Fruit fly (Drosophila melanogaster): Measurements from ENCODE around the gene Gsc.

DNA sequence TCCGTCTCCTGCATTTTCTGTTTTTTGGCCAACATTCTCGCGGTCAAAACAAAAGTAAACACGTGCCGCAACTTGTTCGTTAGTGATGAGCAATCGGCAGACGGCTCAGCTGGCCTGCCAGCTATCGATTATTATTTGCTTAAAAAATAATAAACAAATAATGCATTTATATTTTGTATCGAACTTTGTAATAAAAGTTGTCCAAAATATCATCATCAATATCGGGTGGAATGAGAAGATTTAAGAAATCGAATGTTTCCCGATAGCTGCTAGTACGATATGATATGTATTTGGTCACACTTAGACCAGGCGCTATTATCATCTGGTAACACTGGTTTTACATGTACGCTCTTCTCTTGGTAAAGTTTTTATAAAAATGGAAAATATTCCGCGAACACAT lies 26.5 kb downstream of the Gsc start, which contains the start of the genes Nle and Sf3b1:
- peak; percentile 67 for TF ChIP-seq CG1620 (GFP tag; optimal IDR thresholded peaks at IDR 0.05)
- TF ChIP-seq pad (GFP tag; optimal IDR thresholded peaks at IDR 0.05) = peak; percentile 23
- no peak for TF ChIP-seq CG5204 (GFP tag; optimal IDR thresholded peaks at IDR 0.05)
- TF ChIP-seq CG7045 (GFP tag; optimal IDR thresholded peaks at IDR 0.05) = no peak
- no peak for TF ChIP-seq CG33017 (tag; optimal IDR thresholded peaks at IDR 0.05)
- TF ChIP-seq Clk (GFP tag; optimal IDR thresholded peaks at IDR 0.05) = peak; percentile 44
- TF ChIP-seq CG14711 (tag; optimal IDR thresholded peaks at IDR 0.05) = peak; percentile 55
